Fruit fly (Drosophila melanogaster) whole organism, larva: ENCODE data around the gene CG42869.

Experiments used
- noc ChIP-seq: fragments of 200-800 bp; sonication (Bioruptor generic); optimal IDR thresholded peaks from 3 replicates; lab custom pipeline; 2019; ENCODE audit warnings: missing biosample characterization, mild to moderate bottlenecking, missing genetic modification characterization, moderate library complexity

Gene CG42869

dm6 chr3R:21688596-21688995 is 48.1 kb downstream of the CG42869 start:
- TF ChIP-seq noc (tag; lab: Kevin White, UChicago), result no peak

DNA sequence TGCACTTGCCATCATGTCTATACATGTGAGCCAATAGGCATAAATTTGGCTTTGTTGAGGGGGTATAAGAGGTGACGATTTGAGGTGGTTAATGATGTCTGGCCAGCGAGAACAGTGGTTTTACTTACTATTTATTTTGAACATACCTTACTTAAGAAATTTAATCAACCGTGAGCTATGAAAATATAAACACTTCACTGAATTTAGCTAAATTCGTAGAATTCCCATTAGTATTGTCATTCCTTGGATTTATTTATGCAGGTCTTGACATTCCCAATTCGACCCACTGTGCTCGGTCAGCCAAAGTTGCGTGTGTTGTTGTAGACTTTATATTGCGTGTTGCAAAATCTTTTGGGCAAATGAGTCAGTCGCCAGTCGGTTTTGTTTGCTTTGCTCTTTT is 48.7 kb downstream of the CG42869 start:
- TF ChIP-seq noc (tag; lab: Kevin White, UChicago), result no peak
